Worm (Caenorhabditis elegans): ENCODE measurements around the gene cpg-20.

DNA sequence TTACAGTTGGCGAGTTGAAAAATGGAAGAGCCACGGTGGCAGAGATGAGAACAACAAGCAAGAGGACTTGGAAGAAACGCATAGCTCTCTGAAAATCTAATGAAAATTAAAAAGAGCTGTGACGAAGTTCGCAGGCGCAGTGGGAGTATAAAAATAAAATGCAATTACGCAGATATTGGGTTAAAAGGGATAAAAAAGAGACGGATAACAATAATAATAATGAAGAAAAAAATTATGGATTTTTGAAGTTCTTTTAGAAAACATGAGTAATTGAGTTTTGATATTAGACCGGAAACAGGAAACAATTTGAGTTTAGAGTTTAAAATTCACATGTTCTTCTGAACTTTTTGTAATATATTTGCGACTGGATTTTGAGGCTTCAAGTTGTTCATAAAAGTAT is 36.3 kb upstream of the cpg-20 start, which contains the start of gene M03D4.3:
- TF ChIP-seq nhr-12 (tag; optimal IDR thresholded peaks at IDR 0.05) (no peak), alr-1 (tag; optimal IDR thresholded peaks at IDR 0.05) (no peak), nhr-77 (tag; optimal IDR thresholded peaks at IDR 0.05) (no peak), unc-62 (GFP tag; optimal IDR thresholded peaks at IDR 0.05) (no peak)

Data from whole organism, L2 larva.